Worm (Caenorhabditis elegans) whole organism, L3 larva: Measurements from ENCODE around the gene Y42H9B.3.

Experiments
- aly-2 ChIP-seq: fragments of 150-350 bp; optimal IDR thresholded peaks from 2 replicates; lab custom pipeline; 2014; ENCODE audit warnings: missing biosample characterization, missing genetic modification characterization
- ceh-9 ChIP-seq: sonication (generic microtip); optimal IDR thresholded peaks from 2 replicates; lab custom pipeline; 2018; ENCODE audit warnings: missing biosample characterization, missing genetic modification characterization
- egl-27 ChIP-seq: sonication (generic microtip); optimal IDR thresholded peaks from 4 replicates; lab custom pipeline; 2017; ENCODE audit warnings: missing biosample characterization, missing genetic modification reagents, missing genetic modification characterization
- elt-1 ChIP-seq: fragments of 150-350 bp; optimal IDR thresholded peaks from 2 replicates; lab custom pipeline; 2014; ENCODE audit warnings: missing biosample characterization, missing genetic modification characterization
- elt-2 ChIP-seq: sonication (generic microtip); optimal IDR thresholded peaks from 2 replicates; lab custom pipeline; 2016; ENCODE audit warnings: missing genetic modification reagents, mild to moderate bottlenecking, missing genetic modification characterization, missing compliant biosample characterization
- lin-15B ChIP-seq: fragments of 150-350 bp; optimal IDR thresholded peaks from 2 replicates; lab custom pipeline; 2014; ENCODE audit warnings: missing biosample characterization, missing genetic modification characterization
- lin-39 ChIP-seq: fragments of 150-350 bp; optimal IDR thresholded peaks from 2 replicates; lab custom pipeline; 2018; ENCODE audit warnings: missing biosample characterization, missing genetic modification reagents, missing genetic modification characterization
- nhr-11 ChIP-seq: fragments of 150-350 bp; optimal IDR thresholded peaks from 2 replicates; lab custom pipeline; 2014; ENCODE audit warnings: missing biosample characterization, missing genetic modification characterization
- nhr-23 ChIP-seq: fragments of 150-350 bp; optimal IDR thresholded peaks from 2 replicates; lab custom pipeline; 2014; ENCODE audit warnings: missing biosample characterization, missing genetic modification reagents, missing genetic modification characterization
- nhr-67 ChIP-seq: fragments of 150-350 bp; optimal IDR thresholded peaks from 2 replicates; lab custom pipeline; 2014; ENCODE audit warnings: missing biosample characterization, missing genetic modification characterization
- nhr-76 ChIP-seq: fragments of 150-350 bp; sonication (generic microtip); optimal IDR thresholded peaks from 5 replicates; lab custom pipeline; 2014; ENCODE audit warnings: missing biosample characterization, missing genetic modification characterization
- unc-39 ChIP-seq: sonication (generic microtip); optimal IDR thresholded peaks from 4 replicates; lab custom pipeline; 2017; ENCODE audit warnings: missing biosample characterization, missing genetic modification characterization

DNA sequence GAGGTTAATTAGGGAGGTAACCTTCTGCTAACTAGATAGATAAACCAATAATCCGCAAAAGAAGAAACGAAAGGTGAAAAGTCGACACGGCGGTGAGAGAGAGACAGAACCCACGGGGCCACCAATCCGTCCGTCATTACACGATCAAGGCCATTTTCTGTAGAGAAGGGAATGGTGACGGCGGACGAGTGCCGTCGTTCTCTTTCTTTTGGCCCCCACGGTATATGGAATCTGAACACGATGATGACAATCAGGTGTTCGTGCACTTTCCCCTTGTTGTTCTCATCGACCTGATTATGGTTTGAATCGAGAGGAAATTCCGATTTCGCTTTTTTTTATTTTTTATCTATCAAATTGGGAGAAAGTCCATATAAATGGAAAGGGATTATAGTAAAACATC lies 2.9 kb downstream of the Y42H9B.3 start:
- TF ChIP-seq lin-39 (tag; lab: Kevin White, UChicago), result no peak
- no peak for TF ChIP-seq aly-2 (tag; lab: Kevin White, UChicago)
- no peak for TF ChIP-seq nhr-67 (tag; lab: Kevin White, UChicago)
- no peak for TF ChIP-seq nhr-76 (tag; lab: Kevin White, UChicago)
- no peak for TF ChIP-seq elt-2 (tag; lab: Kevin White, UChicago)
- no peak for TF ChIP-seq unc-39 (tag; lab: Kevin White, UChicago)
- TF ChIP-seq ceh-9 (tag; lab: Kevin White, UChicago), result no peak
- no peak for TF ChIP-seq egl-27
- no peak for TF ChIP-seq elt-1
- no peak for TF ChIP-seq lin-15B (tag; lab: Kevin White, UChicago)
- TF ChIP-seq nhr-23 (tag; lab: Kevin White, UChicago), result no peak
- TF ChIP-seq nhr-11 (tag; lab: Kevin White, UChicago), result no peak
